Worm (Caenorhabditis elegans) whole organism, late embryonic: ENCODE results near the gene atf-6.

Source experiments
- C08G9.2 ChIP-seq: sonication (generic microtip); optimal IDR thresholded peaks from 2 replicates; lab custom pipeline; 2016; ENCODE audit warnings: mild to moderate bottlenecking, missing genetic modification characterization, moderate library complexity, missing compliant biosample characterization
- F13H6.1 ChIP-seq: sonication (generic microtip); optimal IDR thresholded peaks from 2 replicates; lab custom pipeline; 2016; ENCODE audit warnings: missing genetic modification characterization, missing compliant biosample characterization
- K02D7.2 ChIP-seq: sonication (generic microtip); optimal IDR thresholded peaks from 2 replicates; lab custom pipeline; 2017; ENCODE audit warnings: mild to moderate bottlenecking, missing genetic modification characterization, missing compliant biosample characterization
- ahr-1 ChIP-seq: sonication (generic microtip); optimal IDR thresholded peaks from 2 replicates; lab custom pipeline; 2016; ENCODE audit warnings: missing genetic modification characterization, missing compliant biosample characterization
- ama-1 ChIP-seq: fragments of 150-350 bp; optimal IDR thresholded peaks from 2 replicates; lab custom pipeline; 2014
- ceh-19 ChIP-seq: fragments of 200-800 bp; sonication (Bioruptor generic); optimal IDR thresholded peaks from 2 replicates; lab custom pipeline; 2018; ENCODE audit warnings: mild to moderate bottlenecking, missing genetic modification characterization, missing compliant biosample characterization
- ceh-2 ChIP-seq: sonication (generic microtip); optimal IDR thresholded peaks from 2 replicates; lab custom pipeline; 2016; ENCODE audit warnings: missing genotype, missing genetic modification characterization, missing compliant biosample characterization
- ceh-31 ChIP-seq: sonication (generic microtip); optimal IDR thresholded peaks from 2 replicates; lab custom pipeline; 2016; ENCODE audit warnings: missing genetic modification characterization, missing compliant biosample characterization
- ceh-45 ChIP-seq: fragments of 200-800 bp; sonication (Bioruptor generic); IDR thresholded peaks from 2 replicates; pipeline ENCODE4 v1.3.6; 2022; ENCODE audit warnings: missing genetic modification reagents, missing genetic modification characterization, missing compliant biosample characterization
- che-1 ChIP-seq: sonication (generic microtip); optimal IDR thresholded peaks from 2 replicates; lab custom pipeline; 2016; ENCODE audit warnings: mild to moderate bottlenecking, missing genetic modification characterization, missing compliant biosample characterization
- dmd-4 ChIP-seq: sonication (generic microtip); optimal IDR thresholded peaks from 2 replicates; lab custom pipeline; 2016; ENCODE audit warnings: borderline replicate concordance, missing genetic modification characterization, missing compliant biosample characterization
- ets-4 ChIP-seq: sonication (generic microtip); optimal IDR thresholded peaks from 2 replicates; lab custom pipeline; 2016; ENCODE audit warnings: missing genetic modification characterization, missing compliant biosample characterization
- eyg-1 ChIP-seq: sonication (generic microtip); optimal IDR thresholded peaks from 2 replicates; lab custom pipeline; 2016; ENCODE audit warnings: missing genotype, missing genetic modification characterization, missing compliant biosample characterization
- fax-1 ChIP-seq: sonication (generic microtip); optimal IDR thresholded peaks from 2 replicates; lab custom pipeline; 2016; ENCODE audit warnings: missing genotype, missing genetic modification characterization, missing compliant biosample characterization
- fkh-6 ChIP-seq: sonication (generic microtip); optimal IDR thresholded peaks from 2 replicates; lab custom pipeline; 2016; ENCODE audit warnings: missing genetic modification characterization, missing compliant biosample characterization
- hlh-15 ChIP-seq: sonication (generic microtip); optimal IDR thresholded peaks from 2 replicates; lab custom pipeline; 2016; ENCODE audit warnings: missing genetic modification characterization, missing compliant biosample characterization
- hlh-30 ChIP-seq: sonication (generic microtip); optimal IDR thresholded peaks from 2 replicates; lab custom pipeline; 2017; ENCODE audit warnings: antibody characterized with exemption, missing genetic modification characterization, missing compliant biosample characterization; ENCODE audit not compliant: insufficient read depth
- hlh-8 ChIP-seq: sonication (generic microtip); optimal IDR thresholded peaks from 2 replicates; lab custom pipeline; 2016; ENCODE audit warnings: missing genotype, missing genetic modification characterization, missing compliant biosample characterization
- lim-6 ChIP-seq: sonication (generic microtip); optimal IDR thresholded peaks from 2 replicates; lab custom pipeline; 2016; ENCODE audit warnings: missing genetic modification characterization, missing compliant biosample characterization
- lin-11 ChIP-seq: fragments of 200-800 bp; sonication (Bioruptor generic); optimal IDR thresholded peaks from 2 replicates; lab custom pipeline; 2018; ENCODE audit warnings: mild to moderate bottlenecking, missing genetic modification characterization, missing compliant biosample characterization
- madf-2 ChIP-seq: sonication (generic microtip); optimal IDR thresholded peaks from 2 replicates; lab custom pipeline; 2017; ENCODE audit warnings: missing genetic modification characterization, missing compliant biosample characterization
- nhr-232 ChIP-seq: sonication (generic microtip); optimal IDR thresholded peaks from 2 replicates; lab custom pipeline; 2016; ENCODE audit warnings: missing genetic modification characterization, missing compliant biosample characterization
- pag-3 ChIP-seq: sonication (generic microtip); optimal IDR thresholded peaks from 2 replicates; lab custom pipeline; 2016; ENCODE audit warnings: missing compliant biosample characterization, missing genetic modification characterization, borderline replicate concordance
- pat-9 ChIP-seq: fragments of 200-800 bp; sonication (Bioruptor generic); optimal IDR thresholded peaks from 2 replicates; lab custom pipeline; 2018; ENCODE audit warnings: mild to moderate bottlenecking, missing genetic modification characterization, moderate library complexity, missing compliant biosample characterization
- pha-2 ChIP-seq: sonication (generic microtip); optimal IDR thresholded peaks from 2 replicates; lab custom pipeline; 2017; ENCODE audit warnings: mild to moderate bottlenecking, missing genetic modification characterization, missing compliant biosample characterization
- pha-4 ChIP-seq: fragments of 150-350 bp; optimal IDR thresholded peaks from 2 replicates; lab custom pipeline; 2018; ENCODE audit warnings: missing biosample characterization, missing genetic modification reagents, missing genetic modification characterization
- pqm-1 ChIP-seq: sonication (generic microtip); optimal IDR thresholded peaks from 2 replicates; lab custom pipeline; 2016; ENCODE audit warnings: missing genetic modification characterization, missing compliant biosample characterization
- sdc-2 ChIP-seq: sonication (generic microtip); optimal IDR thresholded peaks from 2 replicates; lab custom pipeline; 2016; ENCODE audit warnings: missing genotype, missing genetic modification characterization, missing compliant biosample characterization
- sox-2 ChIP-seq: fragments of 200-800 bp; sonication (Bioruptor generic); IDR thresholded peaks from 2 replicates; pipeline ENCODE4 v1.3.6; 2022; ENCODE audit warnings: missing genetic modification reagents, missing genetic modification characterization, missing compliant biosample characterization
- syd-9 ChIP-seq: sonication (generic microtip); optimal IDR thresholded peaks from 2 replicates; lab custom pipeline; 2016; ENCODE audit warnings: mild to moderate bottlenecking, missing genetic modification characterization, moderate library complexity, missing compliant biosample characterization
- tbx-2 ChIP-seq: sonication (generic microtip); optimal IDR thresholded peaks from 2 replicates; lab custom pipeline; 2016; ENCODE audit warnings: missing genetic modification characterization, missing compliant biosample characterization
- unc-42 ChIP-seq: sonication (generic microtip); optimal IDR thresholded peaks from 2 replicates; lab custom pipeline; 2016; ENCODE audit warnings: missing genotype, missing genetic modification characterization, missing compliant biosample characterization
- unc-55 ChIP-seq: sonication (generic microtip); optimal IDR thresholded peaks from 2 replicates; lab custom pipeline; 2017; ENCODE audit warnings: missing biosample characterization, missing genetic modification reagents, missing genetic modification characterization
- ztf-16 ChIP-seq: sonication (generic microtip); optimal IDR thresholded peaks from 2 replicates; lab custom pipeline; 2017; ENCODE audit warnings: missing genetic modification characterization, missing compliant biosample characterization

atf-6 gene

DNA sequence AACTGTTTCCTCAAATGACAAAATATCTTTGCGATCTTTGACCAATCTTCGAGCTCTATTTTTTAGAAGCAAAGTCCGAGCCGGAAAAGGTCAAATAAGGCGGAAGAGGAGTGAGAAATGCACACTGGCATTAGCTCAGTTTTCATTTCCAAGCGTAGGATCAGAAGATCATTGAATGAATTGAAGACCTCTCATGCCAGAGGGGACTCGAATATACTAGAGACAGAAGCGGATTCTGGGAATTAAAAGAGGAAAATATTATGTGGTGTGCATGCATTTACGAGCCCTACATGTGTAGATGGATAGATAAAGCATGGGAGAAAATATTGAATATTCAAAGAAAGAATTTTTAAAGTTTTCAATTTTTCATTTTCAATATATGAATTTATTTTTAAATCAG lies 32.7 kb downstream of the atf-6 start:
- TF ChIP-seq K02D7.2 (tag; lab: Kevin White, UChicago) (no peak), hlh-8 (no peak), pha-4 (no peak), hlh-15 (tag; lab: Kevin White, UChicago) (no peak), ahr-1 (no peak), che-1 (tag; lab: Kevin White, UChicago) (no peak), sox-2 (no peak), sdc-2 (tag; lab: Kevin White, UChicago) (no peak), lin-11 (tag; lab: Kevin White, UChicago) (no peak), hlh-30 (tag; lab: Kevin White, UChicago) (no peak)

ce11 chrX:12515596-12516481 lies 35.1 kb downstream of the atf-6 start:
- peak; percentile 26 for TF ChIP-seq pha-2 (tag; lab: Kevin White, UChicago)
- TF ChIP-seq nhr-232 (tag; lab: Kevin White, UChicago) = no peak

- no peak for TF ChIP-seq sox-2
Observed at ce11 chrX:12516482-12516826, 35.7 kb downstream of the atf-6 start.

DNA sequence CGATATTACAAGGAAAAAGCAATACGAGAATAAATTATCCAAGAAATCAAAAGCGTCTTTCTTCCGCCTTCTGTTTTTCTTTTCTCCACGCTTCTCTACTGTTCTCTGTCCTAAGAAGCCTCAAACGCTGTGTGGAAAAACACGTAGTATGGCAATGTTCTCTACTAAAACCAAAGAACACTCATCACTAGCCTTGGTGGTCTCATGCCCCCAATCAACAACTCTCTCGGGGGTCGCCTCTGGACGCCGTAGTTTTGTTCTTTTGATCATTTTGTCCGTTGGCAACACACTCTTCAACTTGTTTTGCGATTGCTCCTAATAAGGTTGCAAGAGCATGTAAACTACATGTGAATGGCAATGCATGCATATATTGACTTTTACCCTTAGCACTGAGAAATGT lies 36.6 kb downstream of the atf-6 start:
- TF ChIP-seq unc-42 (tag; lab: Kevin White, UChicago) = peak; percentile 11
- no peak for TF ChIP-seq C08G9.2 (tag; lab: Kevin White, UChicago)

- no peak for TF ChIP-seq eyg-1
- peak; percentile 40 for TF ChIP-seq sdc-2 (tag; lab: Kevin White, UChicago)
Observed at ce11 chrX:12517886-12518285, 37.1 kb downstream of the atf-6 start.

- TF ChIP-seq hlh-15 (tag; lab: Kevin White, UChicago) = no peak
- TF ChIP-seq ets-4 (tag; lab: Kevin White, UChicago) = no peak
- TF ChIP-seq C08G9.2 (tag; lab: Kevin White, UChicago) = no peak
- TF ChIP-seq pqm-1 (tag; lab: Kevin White, UChicago) = no peak
- no peak for TF ChIP-seq hlh-30 (tag; lab: Kevin White, UChicago)
- TF ChIP-seq ztf-16 (tag; lab: Kevin White, UChicago) = no peak
- no peak for TF ChIP-seq ceh-45 (GFP tag; lab: Robert Waterston, UW)
- no peak for TF ChIP-seq lin-11 (tag; lab: Kevin White, UChicago)
- no peak for TF ChIP-seq ceh-31 (tag; lab: Kevin White, UChicago)
- TF ChIP-seq pag-3 (tag; lab: Kevin White, UChicago) = no peak
- TF ChIP-seq fkh-6 = no peak
- TF ChIP-seq madf-2 (tag; lab: Kevin White, UChicago) = no peak
- no peak for TF ChIP-seq unc-55 (GFP tag; lab: Kevin White, UChicago)
- no peak for TF ChIP-seq syd-9 (tag; lab: Kevin White, UChicago)
- no peak for TF ChIP-seq pat-9 (tag; lab: Kevin White, UChicago)
- no peak for TF ChIP-seq tbx-2 (tag; lab: Kevin White, UChicago)
- TF ChIP-seq ceh-19 (GFP tag; lab: Kevin White, UChicago) = no peak
- TF ChIP-seq unc-42 (tag; lab: Kevin White, UChicago) = no peak
- TF ChIP-seq hlh-8 = no peak
- no peak for TF ChIP-seq pha-2 (tag; lab: Kevin White, UChicago)
Observed at ce11 chrX:12518469-12518868, 37.7 kb downstream of the atf-6 start.

DNA sequence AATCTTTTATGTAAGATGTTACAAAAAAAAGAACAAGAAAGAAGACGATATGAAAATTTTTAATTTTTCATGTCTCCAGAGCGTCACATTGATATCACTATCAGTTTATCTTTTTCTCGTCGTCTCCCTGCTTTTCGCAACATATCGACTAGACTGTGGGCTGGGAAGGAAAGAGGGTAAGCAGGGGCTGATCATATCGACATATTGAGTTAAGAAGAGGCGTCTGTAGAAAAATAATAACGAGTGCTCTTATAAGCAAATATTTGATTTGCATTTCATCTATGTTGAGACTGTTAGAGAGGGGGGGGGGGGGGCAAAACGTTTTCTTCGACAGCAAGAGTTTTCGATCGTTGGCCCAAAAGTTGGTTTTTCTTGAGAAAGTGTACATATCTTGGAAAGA lies 38.2 kb downstream of the atf-6 start:
- no peak for TF ChIP-seq hlh-8
- no peak for TF ChIP-seq ceh-19 (GFP tag; lab: Kevin White, UChicago)
- no peak for TF ChIP-seq lim-6 (tag; lab: Kevin White, UChicago)
- no peak for TF ChIP-seq ahr-1
- no peak for TF ChIP-seq F13H6.1
- TF ChIP-seq C08G9.2 (tag; lab: Kevin White, UChicago) = no peak
- TF ChIP-seq ceh-2 = no peak
- no peak for TF ChIP-seq ama-1 (lab: Kevin White, UChicago)
- TF ChIP-seq fax-1 (tag; lab: Kevin White, UChicago) = no peak
- TF ChIP-seq dmd-4 (tag; lab: Kevin White, UChicago) = no peak
- no peak for TF ChIP-seq sdc-2 (tag; lab: Kevin White, UChicago)
